Fruit fly (Drosophila melanogaster): ENCODE data around the gene CG12483.

The CG12483 gene

dm6 chr3L:109058-109457 lies 10.9 kb upstream of the CG12483 start:
- TF ChIP-seq net (GFP tag; optimal IDR thresholded peaks at IDR 0.05) (no peak), Blimp-1 (GFP tag; optimal IDR thresholded peaks at IDR 0.05) (no peak), CG6163 (GFP tag; IDR thresholded peaks at IDR 0.05) (no peak), esn (GFP tag; optimal IDR thresholded peaks at IDR 0.05) (no peak), lz (GFP tag; optimal IDR thresholded peaks at IDR 0.05) (no peak), Hr4 (GFP tag; optimal IDR thresholded peaks at IDR 0.05) (no peak), Eip78C (GFP tag) (no peak), CG8632 (GFP tag; optimal IDR thresholded peaks at IDR 0.05) (no peak), CG32006 (GFP tag; optimal IDR thresholded peaks at IDR 0.05) (no peak), CG31627 (GFP tag; optimal IDR thresholded peaks at IDR 0.05) (no peak), pdm3 (GFP tag; optimal IDR thresholded peaks at IDR 0.05) (no peak), CG34406 (GFP tag; optimal IDR thresholded peaks at IDR 0.05) (no peak), eg (GFP tag; IDR thresholded peaks at IDR 0.05) (no peak), CG11294 (GFP tag; IDR thresholded peaks at IDR 0.05) (no peak), CG11762 (GFP tag; optimal IDR thresholded peaks at IDR 0.05; ENCODE audit: insufficient read depth) (no peak), cyc (GFP tag; optimal IDR thresholded peaks at IDR 0.05) (no peak)

DNA sequence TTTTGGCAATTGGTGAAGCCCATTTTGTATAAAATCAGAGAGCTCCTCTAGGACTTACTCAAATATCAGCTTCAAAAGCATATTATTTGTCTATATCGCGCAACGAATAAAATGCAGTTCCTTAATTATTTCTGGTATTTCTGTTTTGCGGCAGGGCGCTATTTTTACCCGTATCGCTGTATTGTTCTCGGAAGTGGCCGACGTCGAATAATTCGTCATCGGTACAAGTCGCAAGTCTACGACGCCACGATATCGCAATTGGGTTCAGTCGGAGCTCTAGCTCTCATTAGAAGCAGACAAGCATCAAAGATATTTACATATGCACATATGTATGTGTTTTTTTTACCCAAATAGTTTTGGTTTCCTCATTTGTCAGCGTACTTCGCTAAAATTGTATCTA lies 5.9 kb upstream of the CG12483 start:
- no peak for TF ChIP-seq CG9139 (GFP tag; optimal IDR thresholded peaks at IDR 0.05)
- TF ChIP-seq esn (GFP tag; optimal IDR thresholded peaks at IDR 0.05), result no peak
- no peak for TF ChIP-seq CG32006 (GFP tag; optimal IDR thresholded peaks at IDR 0.05)
- no peak for TF ChIP-seq Eip93F (GFP tag; optimal IDR thresholded peaks at IDR 0.05)
- TF ChIP-seq topi (GFP tag; optimal IDR thresholded peaks at IDR 0.05), result no peak
- TF ChIP-seq CG8319 (GFP tag; optimal IDR thresholded peaks at IDR 0.05), result no peak
- TF ChIP-seq svp (GFP tag), result no peak
- TF ChIP-seq salr (GFP tag; optimal IDR thresholded peaks at IDR 0.05), result no peak
- TF ChIP-seq CG11294 (GFP tag; IDR thresholded peaks at IDR 0.05), result no peak
- no peak for TF ChIP-seq Hr38 (GFP tag; optimal IDR thresholded peaks at IDR 0.05)
- TF ChIP-seq CG10669 (GFP tag; optimal IDR thresholded peaks at IDR 0.05), result no peak
- TF ChIP-seq Eip75B (GFP tag; optimal IDR thresholded peaks at IDR 0.05), result no peak
- TF ChIP-seq CG34406 (GFP tag; optimal IDR thresholded peaks at IDR 0.05), result no peak
- TF ChIP-seq CG3032 (tag; optimal IDR thresholded peaks at IDR 0.05), result no peak
- TF ChIP-seq Hr4 (GFP tag; optimal IDR thresholded peaks at IDR 0.05), result no peak
- TF ChIP-seq pdm3 (GFP tag; optimal IDR thresholded peaks at IDR 0.05), result no peak
- no peak for TF ChIP-seq CG11762 (GFP tag; optimal IDR thresholded peaks at IDR 0.05; ENCODE audit: insufficient read depth)
- no peak for TF ChIP-seq CG7368 (GFP tag; optimal IDR thresholded peaks at IDR 0.05)

DNA sequence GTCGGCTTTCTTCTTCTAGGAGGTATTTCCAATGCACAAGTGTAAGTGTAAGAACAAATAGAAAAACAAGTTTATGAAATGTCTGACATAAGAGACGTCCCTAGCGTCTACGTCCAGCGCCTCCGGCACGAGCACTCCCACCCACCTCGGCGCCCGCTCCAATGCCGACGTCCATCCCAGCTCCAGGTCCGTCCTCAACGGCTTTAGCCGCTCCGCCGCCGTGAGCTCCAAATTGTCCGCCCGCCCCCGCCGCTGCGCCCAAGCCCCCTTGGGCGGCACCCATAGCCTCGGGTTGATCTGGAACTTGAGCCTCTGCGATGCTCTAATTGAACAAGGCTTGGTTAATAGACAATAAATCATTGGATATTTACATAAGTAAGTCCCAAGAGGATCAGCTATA lies 352 bp downstream of the CG12483 start:
- no peak for TF ChIP-seq topi (GFP tag; optimal IDR thresholded peaks at IDR 0.05)
- no peak for TF ChIP-seq CG34406 (GFP tag; optimal IDR thresholded peaks at IDR 0.05)
- no peak for TF ChIP-seq CG6854 (GFP tag; optimal IDR thresholded peaks at IDR 0.05)

- TF ChIP-seq Sox14 (GFP tag; optimal IDR thresholded peaks at IDR 0.05) (peak; percentile 13), Eip78C (GFP tag) (peak; percentile 24), svp (GFP tag) (peak; percentile 93), fkh (GFP tag; optimal IDR thresholded peaks at IDR 0.05) (peak; percentile 18), Ets21C (GFP tag; optimal IDR thresholded peaks at IDR 0.05) (no peak), vri (GFP tag; optimal IDR thresholded peaks at IDR 0.05) (peak; percentile 30), net (GFP tag; optimal IDR thresholded peaks at IDR 0.05) (no peak)
Observed at dm6 chr3L:95425-96139, 2.6 kb downstream of the CG12483 start.

- no peak for TF ChIP-seq Eip93F (GFP tag; optimal IDR thresholded peaks at IDR 0.05)
- no peak for TF ChIP-seq Hr4 (GFP tag; optimal IDR thresholded peaks at IDR 0.05)
- no peak for TF ChIP-seq svp (GFP tag)
- no peak for TF ChIP-seq CG10631 (GFP tag; optimal IDR thresholded peaks at IDR 0.05)
- no peak for TF ChIP-seq Sox14 (GFP tag; optimal IDR thresholded peaks at IDR 0.05)
- TF ChIP-seq eg (GFP tag; IDR thresholded peaks at IDR 0.05), result no peak
- no peak for TF ChIP-seq Met (GFP tag; optimal IDR thresholded peaks at IDR 0.05)
- TF ChIP-seq Eip78C (GFP tag), result no peak
- TF ChIP-seq CG4318 (GFP tag; optimal IDR thresholded peaks at IDR 0.05), result no peak
- TF ChIP-seq Hr39 (GFP tag; optimal IDR thresholded peaks at IDR 0.05), result no peak
- TF ChIP-seq CG15336 (GFP tag; IDR thresholded peaks at IDR 0.05), result no peak
- TF ChIP-seq CG6854 (GFP tag; optimal IDR thresholded peaks at IDR 0.05), result no peak
Observed at dm6 chr3L:94866-95265, 3.3 kb downstream of the CG12483 start.
